Fruit fly (Drosophila melanogaster): ENCODE data around the gene CG7720.

The CG7720 gene

DNA sequence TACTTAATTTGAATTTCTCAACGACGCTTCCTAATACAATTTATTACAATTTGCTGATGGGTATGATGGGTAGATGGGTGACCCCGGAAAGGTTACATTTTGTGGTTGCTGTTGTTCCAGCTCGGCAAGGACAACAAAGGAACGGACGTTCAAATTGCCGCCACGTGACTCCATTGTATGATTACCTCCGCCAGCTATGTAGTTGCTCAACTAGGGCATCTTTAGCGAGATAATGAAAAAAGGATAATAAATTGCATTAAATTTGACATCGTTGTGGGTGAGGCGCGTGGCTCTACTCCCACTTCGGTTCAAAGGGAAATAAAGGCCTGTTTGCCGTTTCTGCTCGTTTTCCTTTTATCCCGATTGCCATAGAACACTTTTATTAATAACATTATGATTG, 73.6 kb downstream of the CG7720 start:
- TF ChIP-seq Mnt (GFP tag; optimal IDR thresholded peaks at IDR 0.05) (no peak), CG33017 (tag; optimal IDR thresholded peaks at IDR 0.05) (no peak), CG14711 (tag; optimal IDR thresholded peaks at IDR 0.05) (no peak), CG5204 (GFP tag; optimal IDR thresholded peaks at IDR 0.05) (no peak), ovo (GFP tag; optimal IDR thresholded peaks at IDR 0.05) (no peak), bab1 (GFP tag; optimal IDR thresholded peaks at IDR 0.05) (no peak), cic (GFP tag; optimal IDR thresholded peaks at IDR 0.05) (no peak), pad (GFP tag; optimal IDR thresholded peaks at IDR 0.05) (no peak), tj (GFP tag; optimal IDR thresholded peaks at IDR 0.05) (no peak), CG12768 (GFP tag; optimal IDR thresholded peaks at IDR 0.05) (no peak), CG7101 (tag; optimal IDR thresholded peaks at IDR 0.05) (no peak), CG11617 (GFP tag; optimal IDR thresholded peaks at IDR 0.05) (no peak)

dm6 chr3R:18719767-18720341, 75.1 kb downstream of the CG7720 start:
- TF ChIP-seq bab1 (GFP tag; optimal IDR thresholded peaks at IDR 0.05) = no peak
- no peak for TF ChIP-seq cnc (optimal IDR thresholded peaks at IDR 0.05)
- peak; percentile 17 for TF ChIP-seq CG12768 (GFP tag; optimal IDR thresholded peaks at IDR 0.05)
- TF ChIP-seq CG7101 (tag; optimal IDR thresholded peaks at IDR 0.05) = peak; percentile 10
- peak; percentile 36 for TF ChIP-seq CG33017 (tag; optimal IDR thresholded peaks at IDR 0.05)
- no peak for TF ChIP-seq cic (GFP tag; optimal IDR thresholded peaks at IDR 0.05)
- TF ChIP-seq toe (GFP tag; optimal IDR thresholded peaks at IDR 0.05) = peak; percentile 2
- TF ChIP-seq tj (GFP tag; optimal IDR thresholded peaks at IDR 0.05) = no peak
- TF ChIP-seq Crg-1 (GFP tag; optimal IDR thresholded peaks at IDR 0.05) = no peak
- TF ChIP-seq Hr96 (GFP tag; optimal IDR thresholded peaks at IDR 0.05) = peak; percentile 37
- TF ChIP-seq CG5204 (GFP tag; optimal IDR thresholded peaks at IDR 0.05) = peak; percentile 29
- no peak for TF ChIP-seq CG14711 (tag; optimal IDR thresholded peaks at IDR 0.05)
- peak; percentile 26 for TF ChIP-seq CG7045 (GFP tag; optimal IDR thresholded peaks at IDR 0.05)
- no peak for TF ChIP-seq Clk (GFP tag; optimal IDR thresholded peaks at IDR 0.05)
- no peak for TF ChIP-seq ovo (GFP tag; optimal IDR thresholded peaks at IDR 0.05)
- TF ChIP-seq CG11617 (GFP tag; optimal IDR thresholded peaks at IDR 0.05) = no peak
- TF ChIP-seq CG1620 (GFP tag; optimal IDR thresholded peaks at IDR 0.05) = no peak
- no peak for TF ChIP-seq Mnt (GFP tag; optimal IDR thresholded peaks at IDR 0.05)
